Worm (Caenorhabditis elegans): ENCODE measurements around the gene Y53C12A.7.

Y53C12A.7 gene

ce11 chrII:9716417-9717039, 16.2 kb downstream of the Y53C12A.7 start, which contains the start of gene wee-1.3 (continued):
- TF ChIP-seq C16A3.4 (tag; optimal IDR thresholded peaks at IDR 0.05) (peak; percentile 91), alr-1 (tag; optimal IDR thresholded peaks at IDR 0.05; ENCODE audit: borderline replicate concordance) (no peak), ceh-88 (GFP tag; IDR thresholded peaks at IDR 0.05) (no peak), unc-130 (tag; optimal IDR thresholded peaks at IDR 0.05) (peak; percentile 83), skn-1 (tag; optimal IDR thresholded peaks at IDR 0.05) (peak; percentile 83), ceh-63 (GFP tag; optimal IDR thresholded peaks at IDR 0.05) (no peak), nhr-77 (tag; optimal IDR thresholded peaks at IDR 0.05) (peak; percentile 83), ets-5 (GFP tag; IDR thresholded peaks at IDR 0.05) (no peak), zag-1 (tag; optimal IDR thresholded peaks at IDR 0.05) (no peak), rnt-1 (tag; optimal IDR thresholded peaks at IDR 0.05) (peak; percentile 90), fkh-8 (tag; optimal IDR thresholded peaks at IDR 0.05) (peak; percentile 75), nhr-237 (tag; optimal IDR thresholded peaks at IDR 0.05) (peak; percentile 50), nhr-47 (tag; optimal IDR thresholded peaks at IDR 0.05) (peak; percentile 88), tbx-2 (tag; optimal IDR thresholded peaks at IDR 0.05) (peak; percentile 82), lin-35 (GFP tag; optimal IDR thresholded peaks at IDR 0.05) (peak; percentile 99 to 100), irx-1 (tag; optimal IDR thresholded peaks at IDR 0.05) (peak; percentile 61), Y116A8C.19 (tag; optimal IDR thresholded peaks at IDR 0.05; ENCODE audit: borderline replicate concordance) (no peak), hlh-4 (tag; optimal IDR thresholded peaks at IDR 0.05) (no peak), C34B4.2 (tag; optimal IDR thresholded peaks at IDR 0.05) (no peak), elt-3 (tag; optimal IDR thresholded peaks at IDR 0.05) (peak in 3 of 6 experiments; percentile 49 to 81 (median 66)), sup-37 (GFP tag; optimal IDR thresholded peaks at IDR 0.05) (no peak), grh-1 (GFP tag; IDR thresholded peaks at IDR 0.05) (peak; percentile 62), ama-1 (optimal IDR thresholded peaks at IDR 0.05) (no peak), snpc-4 (tag; optimal IDR thresholded peaks at IDR 0.05) (peak; percentile 65), aha-1 (tag; optimal IDR thresholded peaks at IDR 0.05) (no peak), nhr-11 (tag; optimal IDR thresholded peaks at IDR 0.05) (peak; percentile 60), snu-23 (GFP tag; optimal IDR thresholded peaks at IDR 0.05) (peak; percentile 88), nhr-76 (tag; optimal IDR thresholded peaks at IDR 0.05) (no peak), nhr-19 (GFP tag; conservative IDR thresholded peaks at IDR 0.05) (peak; percentile 79), blmp-1 (tag; optimal IDR thresholded peaks at IDR 0.05) (peak; percentile 77), vab-15 (tag; optimal IDR thresholded peaks at IDR 0.05) (peak; percentile 67), lir-3 (tag; optimal IDR thresholded peaks at IDR 0.05; ENCODE audit: poor library complexity) (peak; percentile 58), aly-2 (tag; optimal IDR thresholded peaks at IDR 0.05) (peak; percentile 77), lin-15B (tag; optimal IDR thresholded peaks at IDR 0.05) (peak; percentile 73), pag-3 (tag; optimal IDR thresholded peaks at IDR 0.05; ENCODE audit: borderline replicate concordance, insufficient read depth) (peak; percentile 1), nhr-71 (tag; optimal IDR thresholded peaks at IDR 0.05) (peak; percentile 89), lin-39 (tag; optimal IDR thresholded peaks at IDR 0.05) (peak; percentile 58), nhr-85 (tag) (peak; percentile 90), ztf-4 (tag; optimal IDR thresholded peaks at IDR 0.05) (peak; percentile 35), nhr-84 (tag; optimal IDR thresholded peaks at IDR 0.05) (no peak), C04F5.9 (tag; optimal IDR thresholded peaks at IDR 0.05) (peak; percentile 81), unc-86 (tag; optimal IDR thresholded peaks at IDR 0.05) (peak; percentile 72), xbp-1 (tag; optimal IDR thresholded peaks at IDR 0.05) (peak; percentile 83), isw-1 (GFP tag; IDR thresholded peaks at IDR 0.05) (peak; percentile 79), mef-2 (tag; optimal IDR thresholded peaks at IDR 0.05) (peak; percentile 30), lin-14 (GFP tag; optimal IDR thresholded peaks at IDR 0.05) (peak; percentile 76), efl-1 (optimal IDR thresholded peaks at IDR 0.05) (peak; percentile 97 to 99), efl-1 (GFP tag; optimal IDR thresholded peaks at IDR 0.05 in 1 of 2) (peak; percentile 99 to 100), fos-1 (tag; optimal IDR thresholded peaks at IDR 0.05) (peak; percentile 37), nhr-12 (tag; optimal IDR thresholded peaks at IDR 0.05) (no peak), mep-1 (tag; optimal IDR thresholded peaks at IDR 0.05) (peak; percentile 90), ztf-11 (tag; optimal IDR thresholded peaks at IDR 0.05) (peak in 1 of 2 experiments; percentile 51)

Data from whole organism, L1 larva.